Worm (Caenorhabditis elegans) whole organism, early embryonic: ENCODE measurements around the gene mab-21.

ENCODE experiments used
- B0310.2 ChIP-seq: sonication (generic microtip); optimal IDR thresholded peaks from 2 replicates; lab custom pipeline; 2016; ENCODE audit warnings: mild to moderate bottlenecking, missing genetic modification characterization, missing compliant biosample characterization
- F13C5.2 ChIP-seq: sonication (generic microtip); optimal IDR thresholded peaks from 2 replicates; lab custom pipeline; 2017; ENCODE audit warnings: mild to moderate bottlenecking, missing genetic modification characterization, inconsistent platforms, missing compliant biosample characterization
- aly-1 ChIP-seq: sonication (generic microtip); optimal IDR thresholded peaks from 2 replicates; lab custom pipeline; 2016; ENCODE audit warnings: missing genetic modification characterization, missing compliant biosample characterization
- ama-1 ChIP-seq: fragments of 150-350 bp; optimal IDR thresholded peaks from 2 replicates; lab custom pipeline; 2014
- ceh-13 ChIP-seq: fragments of 200-800 bp; sonication (Bioruptor generic); optimal IDR thresholded peaks from 2 replicates; lab custom pipeline; 2018; ENCODE audit warnings: mild to moderate bottlenecking, missing genetic modification characterization, missing compliant biosample characterization
- ceh-36 ChIP-seq: sonication (generic microtip); optimal IDR thresholded peaks from 2 replicates; lab custom pipeline; 2016; ENCODE audit warnings: missing genetic modification characterization, inconsistent platforms, missing compliant biosample characterization
- ets-7 ChIP-seq: sonication (generic microtip); optimal IDR thresholded peaks from 2 replicates; lab custom pipeline; 2016; ENCODE audit warnings: missing genotype, missing genetic modification characterization, missing compliant biosample characterization
- flt-1 ChIP-seq: fragments of 200-800 bp; sonication (Bioruptor generic); IDR thresholded peaks from 2 replicates; pipeline ENCODE4 v1.3.6; 2022; ENCODE audit warnings: missing genetic modification characterization, missing compliant biosample characterization
- hmbx-1 ChIP-seq: sonication (generic microtip); optimal IDR thresholded peaks from 2 replicates; lab custom pipeline; 2016; ENCODE audit warnings: mild to moderate bottlenecking, missing genetic modification characterization, missing compliant biosample characterization
- hmg-4 ChIP-seq: fragments of 200-800 bp; sonication (Bioruptor generic); optimal IDR thresholded peaks from 2 replicates; lab custom pipeline; 2018; ENCODE audit warnings: mild to moderate bottlenecking, missing genetic modification characterization, missing compliant biosample characterization
- hnd-1 ChIP-seq: sonication (generic microtip); optimal IDR thresholded peaks from 2 replicates; lab custom pipeline; 2016; ENCODE audit warnings: missing genetic modification characterization, missing compliant biosample characterization
- pes-1 ChIP-seq: fragments of 200-800 bp; sonication (Bioruptor generic); IDR thresholded peaks from 2 replicates; pipeline ENCODE4 v1.3.6; 2022; ENCODE audit warnings: missing genetic modification reagents, missing genetic modification characterization, missing compliant biosample characterization
- scrt-1 ChIP-seq: fragments of 200-800 bp; sonication (Bioruptor generic); IDR thresholded peaks from 2 replicates; pipeline ENCODE4 v1.3.6; 2022; ENCODE audit warnings: missing genetic modification characterization, missing compliant biosample characterization
- sea-1 ChIP-seq: fragments of 200-800 bp; sonication (Bioruptor generic); conservative IDR thresholded peaks from 2 replicates; pipeline ENCODE4 v1.3.6; 2022; ENCODE audit warnings: missing genetic modification characterization, missing compliant biosample characterization
- tbx-11 ChIP-seq: fragments of 200-800 bp; sonication (Bioruptor generic); IDR thresholded peaks from 2 replicates; pipeline ENCODE4 v1.3.6; 2022; ENCODE audit warnings: missing genetic modification characterization, missing compliant biosample characterization
- tbx-37 ChIP-seq: fragments of 200-800 bp; sonication (Bioruptor generic); conservative IDR thresholded peaks from 2 replicates; pipeline ENCODE4 v1.3.6; 2022; ENCODE audit warnings: missing genetic modification reagents, missing genetic modification characterization, missing compliant biosample characterization
- tra-4 ChIP-seq: sonication (generic microtip); optimal IDR thresholded peaks from 2 replicates; lab custom pipeline; 2017; ENCODE audit warnings: missing genetic modification characterization, missing compliant biosample characterization

The mab-21 gene

ce11 chrIII:4594324-4594723 lies 6.2 kb upstream of the mab-21 start, which contains the start of gene apc-11:
Gene apc-11, minus strand, starts transcription at chrIII:4594424.
- TF ChIP-seq flt-1: no peak
- TF ChIP-seq tbx-11 (GFP tag; lab: Robert Waterston, UW): no peak
- no peak for TF ChIP-seq tra-4
- TF ChIP-seq F13C5.2: no peak
- no peak for TF ChIP-seq ama-1 (lab: Kevin White, UChicago)
- no peak for TF ChIP-seq scrt-1 (GFP tag; lab: Robert Waterston, UW)
- TF ChIP-seq ceh-36 (tag; lab: Kevin White, UChicago): no peak
- no peak for TF ChIP-seq hnd-1
- TF ChIP-seq ceh-13 (GFP tag; lab: Kevin White, UChicago): no peak
- TF ChIP-seq aly-1 (tag; lab: Kevin White, UChicago): no peak
- no peak for TF ChIP-seq hmbx-1 (tag; lab: Kevin White, UChicago)
- no peak for TF ChIP-seq ets-7 (tag; lab: Kevin White, UChicago)
- TF ChIP-seq sea-1 (GFP tag; lab: Robert Waterston, UW): no peak

- TF ChIP-seq ama-1 (lab: Kevin White, UChicago) (no peak), hmbx-1 (tag; lab: Kevin White, UChicago) (no peak), tbx-11 (GFP tag; lab: Robert Waterston, UW) (no peak), ets-7 (tag; lab: Kevin White, UChicago) (no peak), ceh-36 (tag; lab: Kevin White, UChicago) (no peak), pes-1 (GFP tag; lab: Robert Waterston, UW) (no peak), tbx-37 (GFP tag; lab: Robert Waterston, UW) (no peak), tra-4 (no peak), aly-1 (tag; lab: Kevin White, UChicago) (no peak), flt-1 (no peak), B0310.2 (tag; lab: Kevin White, UChicago) (no peak)
Measured at ce11 chrIII:4594762-4595523, 5.6 kb upstream of the mab-21 start.

- no peak for TF ChIP-seq hmbx-1 (tag; lab: Kevin White, UChicago)
- no peak for TF ChIP-seq scrt-1 (GFP tag; lab: Robert Waterston, UW)
- TF ChIP-seq pes-1 (GFP tag; lab: Robert Waterston, UW): no peak
- TF ChIP-seq ceh-36 (tag; lab: Kevin White, UChicago): no peak
- no peak for TF ChIP-seq hnd-1
- no peak for TF ChIP-seq ets-7 (tag; lab: Kevin White, UChicago)
- no peak for TF ChIP-seq flt-1
- no peak for TF ChIP-seq tbx-11 (GFP tag; lab: Robert Waterston, UW)
- TF ChIP-seq tra-4: no peak
- TF ChIP-seq sea-1 (GFP tag; lab: Robert Waterston, UW): no peak
- TF ChIP-seq hmg-4: no peak
- TF ChIP-seq aly-1 (tag; lab: Kevin White, UChicago): no peak
- TF ChIP-seq F13C5.2: no peak
- no peak for TF ChIP-seq ama-1 (lab: Kevin White, UChicago)
- no peak for TF ChIP-seq ceh-13 (GFP tag; lab: Kevin White, UChicago)
- TF ChIP-seq B0310.2 (tag; lab: Kevin White, UChicago): no peak
- no peak for TF ChIP-seq tbx-37 (GFP tag; lab: Robert Waterston, UW)
Measured at ce11 chrIII:4595771-4596227, 4.8 kb upstream of the mab-21 start, which contains the start of gene asb-1. Gene asb-1, minus strand, starts transcription at chrIII:4595821.

ce11 chrIII:4601286-4601685 lies 733 bp downstream of the mab-21 start:
- TF ChIP-seq hmbx-1 (tag; lab: Kevin White, UChicago) (no peak), ets-7 (tag; lab: Kevin White, UChicago) (no peak), tbx-37 (GFP tag; lab: Robert Waterston, UW) (no peak), aly-1 (tag; lab: Kevin White, UChicago) (no peak), tra-4 (no peak), flt-1 (no peak), hnd-1 (no peak), scrt-1 (GFP tag; lab: Robert Waterston, UW) (no peak), ceh-13 (GFP tag; lab: Kevin White, UChicago) (no peak), tbx-11 (GFP tag; lab: Robert Waterston, UW) (no peak), sea-1 (GFP tag; lab: Robert Waterston, UW) (no peak), ceh-36 (tag; lab: Kevin White, UChicago) (no peak), hmg-4 (no peak), F13C5.2 (no peak), ama-1 (lab: Kevin White, UChicago) (no peak), pes-1 (GFP tag; lab: Robert Waterston, UW) (no peak), B0310.2 (tag; lab: Kevin White, UChicago) (no peak)

- TF ChIP-seq flt-1 (no peak), ceh-36 (tag; lab: Kevin White, UChicago) (no peak), ceh-13 (GFP tag; lab: Kevin White, UChicago) (no peak), ama-1 (lab: Kevin White, UChicago) (no peak), ets-7 (tag; lab: Kevin White, UChicago) (no peak), sea-1 (GFP tag; lab: Robert Waterston, UW) (no peak), tbx-11 (GFP tag; lab: Robert Waterston, UW) (no peak), tbx-37 (GFP tag; lab: Robert Waterston, UW) (no peak), hnd-1 (no peak), aly-1 (tag; lab: Kevin White, UChicago) (no peak), pes-1 (GFP tag; lab: Robert Waterston, UW) (no peak), F13C5.2 (no peak), tra-4 (no peak), hmg-4 (no peak), scrt-1 (GFP tag; lab: Robert Waterston, UW) (no peak), B0310.2 (tag; lab: Kevin White, UChicago) (no peak), hmbx-1 (tag; lab: Kevin White, UChicago) (no peak)
Measured at ce11 chrIII:4603837-4604236, 3.3 kb downstream of the mab-21 start.

- no peak for TF ChIP-seq ets-7 (tag; lab: Kevin White, UChicago)
- TF ChIP-seq ama-1 (lab: Kevin White, UChicago): no peak
Measured at ce11 chrIII:4612334-4612953, 11.9 kb downstream of the mab-21 start, which contains the start of gene sel-2. Gene sel-2, minus strand, starts transcription at chrIII:4612384.
